Fruit fly (Drosophila melanogaster): ENCODE data around the gene CG32808.
A peak's percentile ranks its signal among the peaks of the same experiment; 100 is the strongest.

Gene CG32808

dm6 chrX:1482840-1483518 is 13.4 kb upstream of the CG32808 start, which contains the start of the genes sta and inc (continued):
- TF ChIP-seq sqz (GFP tag; optimal IDR thresholded peaks at IDR 0.05) (peak; percentile 55), Adf1 (GFP tag; IDR thresholded peaks at IDR 0.05) (peak; percentile 53), CG13123 (GFP tag; optimal IDR thresholded peaks at IDR 0.05) (no peak), CG14050 (GFP tag; IDR thresholded peaks at IDR 0.05) (0 out of 3 replicates have a peak, but pooled peaks have one; percentile 30), CG43689 (GFP tag; IDR thresholded peaks at IDR 0.05) (no peak), gce (GFP tag; IDR thresholded peaks at IDR 0.05) (peak; percentile 58; the same call in 1 of the 3 replicates), CG14710 (tag; optimal IDR thresholded peaks at IDR 0.05) (peak; percentile 75), hbn (GFP tag; IDR thresholded peaks at IDR 0.05; ENCODE audit: partially characterized antibody) (peak; percentile 57), unc-4 (GFP tag; IDR thresholded peaks at IDR 0.05; ENCODE audit: partially characterized antibody) (peak; percentile 72), B-H1 (GFP tag; IDR thresholded peaks at IDR 0.05) (no peak; the same call in 2 of the 3 replicates), crc (GFP tag; optimal IDR thresholded peaks at IDR 0.05) (no peak), corto (GFP tag; optimal IDR thresholded peaks at IDR 0.05) (no peak), CG12299 (tag; optimal IDR thresholded peaks at IDR 0.05) (peak; percentile 66), stwl (tag; optimal IDR thresholded peaks at IDR 0.05) (peak; percentile 62), tin (GFP tag; optimal IDR thresholded peaks at IDR 0.05) (peak; percentile 31), dysf (GFP tag; IDR thresholded peaks at IDR 0.05) (peak; percentile 50; the same call in 1 of the 3 replicates), lmd (GFP tag; IDR thresholded peaks at IDR 0.05) (peak; percentile 32; the same call in 1 of the 2 replicates), CG10321 (GFP tag; IDR thresholded peaks at IDR 0.05) (peak; percentile 40; the same call in 1 of the 2 replicates), Antp (GFP tag; optimal IDR thresholded peaks at IDR 0.05) (peak; percentile 31), CG16815 (GFP tag; optimal IDR thresholded peaks at IDR 0.05) (no peak), CG17186 (GFP tag; optimal IDR thresholded peaks at IDR 0.05) (peak; percentile 84), CG10565 (GFP tag; optimal IDR thresholded peaks at IDR 0.05) (no peak), CG6175 (GFP tag; IDR thresholded peaks at IDR 0.05) (0 out of 3 replicates have a peak, but pooled peaks have one; percentile 20), CG6813 (GFP tag; optimal IDR thresholded peaks at IDR 0.05) (peak; percentile 86), lola (GFP tag; optimal IDR thresholded peaks at IDR 0.05) (no peak), CG10462 (GFP tag; optimal IDR thresholded peaks at IDR 0.05) (no peak), CG17361 (GFP tag; IDR thresholded peaks at IDR 0.05) (peak; percentile 51; the same call in 1 of the 3 replicates), Kr (GFP tag; optimal IDR thresholded peaks at IDR 0.05) (no peak), Abd-B (GFP tag; optimal IDR thresholded peaks at IDR 0.05) (no peak), Hr39 (optimal IDR thresholded peaks at IDR 0.05) (no peak), Xbp1 (GFP tag; optimal IDR thresholded peaks at IDR 0.05) (peak; percentile 38), CG10147 (GFP tag; optimal IDR thresholded peaks at IDR 0.05) (peak; percentile 55), pita (GFP tag; optimal IDR thresholded peaks at IDR 0.05) (peak; percentile 44), Usf (GFP tag; optimal IDR thresholded peaks at IDR 0.05) (no peak), Chrac-16 (GFP tag; optimal IDR thresholded peaks at IDR 0.05) (peak; percentile 15), mam (GFP tag; optimal IDR thresholded peaks at IDR 0.05) (peak; percentile 40), btn (GFP tag; optimal IDR thresholded peaks at IDR 0.05) (peak; percentile 38), CG13424 (tag; optimal IDR thresholded peaks at IDR 0.05) (peak; percentile 22), Dad (GFP tag; optimal IDR thresholded peaks at IDR 0.05) (peak; percentile 58), CG3995 (GFP tag; optimal IDR thresholded peaks at IDR 0.05) (peak; percentile 57), tio (GFP tag; optimal IDR thresholded peaks at IDR 0.05) (no peak), tll (GFP tag; optimal IDR thresholded peaks at IDR 0.05) (no peak), Med (GFP tag) (peak; percentile 97), Myb (GFP tag; optimal IDR thresholded peaks at IDR 0.05) (peak; percentile 78), Oli (tag; optimal IDR thresholded peaks at IDR 0.05) (peak; percentile 31), ase (GFP tag; IDR thresholded peaks at IDR 0.05) (no peak), klu (GFP tag; IDR thresholded peaks at IDR 0.05) (no peak), CG12391 (tag; optimal IDR thresholded peaks at IDR 0.05) (peak; percentile 58), p53 (GFP tag; optimal IDR thresholded peaks at IDR 0.05) (peak; percentile 66)
